Worm (Caenorhabditis elegans) whole organism, L1 larva: ENCODE measurements around the gene sri-61.

Experiments used
- C04F5.9 ChIP-seq: sonication (generic microtip); optimal IDR thresholded peaks from 2 replicates; lab custom pipeline; 2016; ENCODE audit warnings: missing genetic modification characterization, missing compliant biosample characterization
- aha-1 ChIP-seq: fragments of 150-350 bp; optimal IDR thresholded peaks from 2 replicates; lab custom pipeline; 2014; ENCODE audit warnings: missing biosample characterization, missing genetic modification characterization
- dpl-1 ChIP-seq, 3 experiments: fragments of 150-350 bp in 2 of 3; sonication (generic microtip) in 1 of 3; optimal IDR thresholded peaks; 2 replicates each; lab custom pipeline; 2014 to 2017; ENCODE audit warnings: missing biosample characterization in 3 of 3, missing genetic modification characterization in 3 of 3, missing genetic modification reagents in 3 of 3
- dsc-1 ChIP-seq: sonication (generic microtip); optimal IDR thresholded peaks from 2 replicates; lab custom pipeline; 2016; ENCODE audit warnings: mild to moderate bottlenecking, missing genetic modification characterization, missing compliant biosample characterization
- fos-1 ChIP-seq: fragments of 150-350 bp; optimal IDR thresholded peaks from 2 replicates; lab custom pipeline; 2014; ENCODE audit warnings: missing biosample characterization, missing genetic modification characterization
- lsy-2 ChIP-seq, 2 experiments: fragments of 150-350 bp; optimal IDR thresholded peaks; 2 replicates each; lab custom pipeline; 2014; ENCODE audit warnings: missing biosample characterization in 2 of 2, missing genetic modification characterization in 2 of 2
- nhr-47 ChIP-seq: sonication (generic microtip); optimal IDR thresholded peaks from 2 replicates; lab custom pipeline; 2016; ENCODE audit warnings: mild to moderate bottlenecking, missing genetic modification characterization, moderate library complexity, missing compliant biosample characterization
- nhr-84 ChIP-seq: sonication (generic microtip); optimal IDR thresholded peaks from 2 replicates; lab custom pipeline; 2017; ENCODE audit warnings: missing biosample characterization, missing genetic modification characterization
- pqm-1 ChIP-seq: sonication (generic microtip); optimal IDR thresholded peaks from 3 replicates; lab custom pipeline; 2017; ENCODE audit warnings: missing biosample characterization, missing genetic modification characterization
- snpc-4 ChIP-seq: fragments of 150-350 bp; optimal IDR thresholded peaks from 2 replicates; lab custom pipeline; 2014; ENCODE audit warnings: missing biosample characterization, missing genetic modification characterization
- snu-23 ChIP-seq: sonication (generic microtip); optimal IDR thresholded peaks from 2 replicates; lab custom pipeline; 2016; ENCODE audit warnings: missing genetic modification characterization, missing compliant biosample characterization
- sox-4 ChIP-seq: sonication (generic microtip); optimal IDR thresholded peaks from 2 replicates; lab custom pipeline; 2016; ENCODE audit warnings: missing genetic modification characterization, missing compliant biosample characterization
- unc-30 ChIP-seq: sonication (generic microtip); optimal IDR thresholded peaks from 2 replicates; lab custom pipeline; 2017; ENCODE audit warnings: missing biosample characterization, missing genetic modification characterization

DNA sequence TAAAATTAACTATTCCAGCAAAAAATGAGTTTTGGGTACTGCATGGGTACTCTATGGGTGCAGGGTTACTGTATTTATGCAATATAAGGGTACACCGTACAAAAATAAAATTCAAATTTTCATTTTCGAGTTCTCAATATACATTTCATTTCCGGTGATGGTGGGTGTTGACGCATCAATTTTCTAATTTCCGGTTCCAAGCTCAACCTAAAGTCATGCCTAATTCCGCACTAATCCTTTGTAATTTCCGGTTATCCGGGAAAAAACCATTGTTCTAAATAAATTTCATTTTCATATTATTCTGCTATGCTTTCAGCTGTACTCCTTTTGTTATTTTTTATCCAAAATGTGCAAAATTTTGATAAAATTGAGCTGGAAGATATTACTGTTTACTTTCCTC is 40.8 kb downstream of the sri-61 start, which contains the start of gene gcy-21:
- TF ChIP-seq snpc-4 (tag; lab: Kevin White, UChicago) (no peak), snu-23 (GFP tag; lab: Kevin White, UChicago) (no peak), lsy-2 (tag; optimal IDR thresholded peaks at IDR 0.05; lab: Kevin White, UChicago) (no peak), dsc-1 (tag; lab: Kevin White, UChicago) (no peak), fos-1 (tag; lab: Kevin White, UChicago) (no peak), nhr-47 (tag; lab: Kevin White, UChicago) (no peak), dpl-1 (GFP tag; optimal IDR thresholded peaks at IDR 0.05; lab: Kevin White, UChicago) (no peak), pqm-1 (tag; lab: Kevin White, UChicago) (no peak), sox-4 (tag; lab: Kevin White, UChicago) (no peak), unc-30 (tag; lab: Kevin White, UChicago) (no peak), nhr-84 (no peak), C04F5.9 (tag; lab: Kevin White, UChicago) (no peak), aha-1 (tag; lab: Kevin White, UChicago) (no peak)
